Fruit fly (Drosophila melanogaster) whole organism: ENCODE data around the gene CG11951.

Source experiments
- CG8478 ChIP-seq: fragments of >200 bp; optimal IDR thresholded peaks from 2 replicates; lab custom pipeline; 2018; ENCODE audit warnings: inconsistent platforms
- Dll ChIP-seq: fragments of >200 bp; optimal IDR thresholded peaks from 2 replicates; lab custom pipeline; 2017
- EcR ChIP-seq, 2 experiments: fragments of >200 bp; optimal IDR thresholded peaks; 2 replicates each; lab custom pipeline; 2017; ENCODE audit warnings: missing biosample characterization in 2 of 2, missing genetic modification characterization in 2 of 2, missing genetic modification reagents in 2 of 2
- pan ChIP-seq: fragments of >200 bp; optimal IDR thresholded peaks from 2 replicates; lab custom pipeline; 2017
- psq ChIP-seq: fragments of >200 bp; optimal IDR thresholded peaks from 2 replicates; lab custom pipeline; 2017
- usp ChIP-seq: fragments of >200 bp; optimal IDR thresholded peaks from 2 replicates; lab custom pipeline; 2017; ENCODE audit warnings: missing biosample characterization, missing genetic modification characterization, mixed read lengths

The CG11951 gene

DNA sequence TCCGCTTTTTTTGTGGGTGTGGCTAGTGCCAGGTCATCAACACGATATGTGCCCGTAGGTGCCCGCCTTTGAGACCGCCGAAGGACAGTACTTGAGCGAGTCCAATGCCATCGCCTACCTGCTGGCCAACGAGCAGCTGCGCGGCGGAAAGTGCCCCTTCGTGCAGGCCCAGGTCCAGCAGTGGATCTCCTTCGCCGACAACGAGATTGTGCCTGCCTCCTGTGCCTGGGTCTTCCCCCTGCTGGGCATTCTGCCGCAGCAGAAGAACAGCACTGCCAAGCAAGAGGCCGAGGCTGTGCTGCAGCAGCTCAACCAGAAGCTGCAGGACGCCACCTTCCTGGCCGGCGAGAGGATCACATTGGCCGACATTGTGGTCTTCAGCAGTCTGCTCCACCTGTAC, 17.9 kb downstream of the CG11951 start:
- no peak for TF ChIP-seq EcR (GFP tag; optimal IDR thresholded peaks at IDR 0.05; lab: Kevin White, UChicago)
- no peak for TF ChIP-seq Dll (lab: Kevin White, UChicago)
- no peak for TF ChIP-seq usp (GFP tag; lab: Kevin White, UChicago)

DNA sequence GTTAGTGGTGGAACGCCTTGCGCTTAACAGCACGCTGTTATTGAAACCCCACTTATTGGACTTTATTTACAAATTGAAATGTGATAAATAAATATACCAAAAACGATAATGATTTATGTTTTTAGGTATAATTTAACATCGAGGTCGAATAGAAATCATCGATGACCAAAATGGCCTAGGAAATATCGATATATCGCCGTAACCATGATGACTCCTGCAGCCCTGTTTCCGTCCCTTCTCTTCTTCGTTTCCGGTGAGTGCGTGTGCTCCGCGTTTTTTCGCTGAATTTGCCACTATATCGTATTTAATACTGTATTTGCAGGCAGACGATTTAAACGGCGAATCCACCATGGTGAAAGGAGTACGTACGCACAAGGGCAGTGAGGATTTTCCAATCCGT, 18.6 kb downstream of the CG11951 start, which contains the start of gene eEF1gamma:
TSS of gene eEF1gamma (plus strand) at position 225 of the 400 bp plus-strand sequence.
- TF ChIP-seq EcR (GFP tag; optimal IDR thresholded peaks at IDR 0.05; lab: Kevin White, UChicago) (no peak), usp (GFP tag; lab: Kevin White, UChicago) (no peak), psq (lab: Kevin White, UChicago) (no peak), pan (lab: Kevin White, UChicago) (no peak), CG8478 (lab: Kevin White, UChicago) (no peak), Dll (lab: Kevin White, UChicago) (no peak)

DNA sequence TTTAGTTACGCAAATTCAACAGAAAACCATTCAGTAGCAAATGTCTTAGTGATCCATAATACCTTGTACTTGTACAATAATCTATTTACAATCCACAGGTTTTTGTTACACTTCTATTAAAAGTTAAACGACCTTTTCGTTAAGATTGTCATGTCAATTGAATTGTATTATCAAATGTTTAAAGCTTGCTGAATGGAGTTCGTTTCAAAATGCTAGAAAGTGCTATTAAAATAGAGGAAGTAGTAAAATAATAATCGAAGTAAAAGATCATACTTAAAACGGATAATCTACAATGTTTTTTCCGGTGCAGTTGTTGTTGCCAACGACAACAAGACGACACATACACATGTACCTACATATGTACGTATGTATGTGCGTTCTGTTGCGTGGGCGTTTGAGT, 20.5 kb downstream of the CG11951 start:
- TF ChIP-seq Dll (lab: Kevin White, UChicago) (no peak), usp (GFP tag; lab: Kevin White, UChicago) (no peak), CG8478 (lab: Kevin White, UChicago) (no peak), EcR (GFP tag; optimal IDR thresholded peaks at IDR 0.05; lab: Kevin White, UChicago) (no peak), pan (lab: Kevin White, UChicago) (no peak)

DNA sequence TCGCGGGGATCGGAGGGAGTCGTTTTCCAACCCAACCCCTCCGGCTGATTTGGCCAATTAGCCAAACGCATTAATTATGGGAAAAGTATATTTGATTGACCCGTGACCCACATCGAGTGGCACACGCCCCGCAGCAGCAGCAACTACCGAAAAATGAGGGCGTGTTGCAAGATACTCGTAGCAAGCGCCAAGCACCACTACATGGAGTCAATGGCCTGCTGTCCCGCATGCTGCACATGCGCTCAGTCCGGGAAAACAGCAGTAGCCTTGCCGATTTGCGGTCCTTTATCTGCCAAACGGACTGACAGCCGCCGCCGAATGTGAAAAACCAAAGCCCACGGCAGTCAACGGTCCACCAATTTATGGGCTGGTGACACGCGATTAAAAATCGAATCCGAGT, 21.2 kb downstream of the CG11951 start:
- TF ChIP-seq Dll (lab: Kevin White, UChicago) = no peak

DNA sequence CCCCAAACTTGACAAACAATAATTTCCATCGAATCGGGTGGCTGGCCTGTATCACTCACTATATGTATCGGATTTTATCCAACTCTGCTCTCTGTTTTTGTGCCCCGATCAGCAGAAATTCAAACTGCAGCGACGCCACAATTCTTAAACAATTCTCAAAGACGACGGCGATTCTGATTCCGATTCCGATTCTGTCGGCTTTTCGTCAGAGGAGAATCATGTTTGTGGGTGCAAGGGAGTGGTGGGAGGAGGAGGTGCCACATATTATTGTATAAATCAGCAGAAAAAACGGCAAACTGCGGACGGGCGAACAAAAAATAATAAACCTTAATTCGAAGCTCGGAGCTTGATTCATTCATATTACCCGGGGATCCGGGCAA, 22.0 kb downstream of the CG11951 start:
- TF ChIP-seq Dll (lab: Kevin White, UChicago) (no peak), usp (GFP tag; lab: Kevin White, UChicago) (no peak), CG8478 (lab: Kevin White, UChicago) (no peak), psq (lab: Kevin White, UChicago) (no peak), pan (lab: Kevin White, UChicago) (no peak), EcR (GFP tag; optimal IDR thresholded peaks at IDR 0.05; lab: Kevin White, UChicago) (no peak)

DNA sequence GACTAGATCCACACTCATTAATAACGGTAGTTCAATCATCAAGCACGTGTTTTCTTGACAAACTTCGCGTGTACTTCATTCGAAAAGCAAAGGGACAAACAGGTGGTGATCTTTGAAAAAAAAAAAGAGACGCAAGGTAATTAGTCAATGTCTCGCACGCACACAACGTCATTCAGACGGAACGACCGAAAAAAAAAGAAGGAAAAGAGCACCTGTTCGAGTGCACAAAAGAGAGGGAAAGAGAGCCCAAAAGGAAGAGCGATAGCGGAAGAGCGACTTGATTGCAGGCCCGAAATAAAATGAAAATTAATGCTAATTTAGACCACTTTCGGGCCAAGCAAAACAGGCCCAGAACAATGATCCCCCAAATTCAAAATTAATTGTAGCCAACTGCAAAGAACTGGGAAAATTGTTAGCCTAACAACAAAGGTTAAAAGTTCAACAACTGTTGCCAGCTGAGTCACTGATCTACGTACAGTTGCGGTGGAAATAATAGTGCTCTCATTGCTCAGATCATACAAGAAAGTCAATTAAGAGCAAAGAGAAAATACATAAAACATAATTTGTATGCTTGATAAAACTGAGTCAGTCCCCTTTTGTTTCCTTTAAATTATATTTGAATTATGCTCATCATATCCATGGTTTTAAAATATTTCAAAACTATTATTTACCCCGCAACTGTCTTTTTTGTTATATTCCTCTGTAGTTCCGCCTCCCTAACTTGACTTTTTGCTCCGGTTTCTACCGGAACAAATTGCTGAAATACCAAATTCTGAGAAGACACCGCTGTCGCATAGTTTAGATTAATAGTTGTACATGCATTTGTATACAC, 22.7 kb downstream of the CG11951 start:
- no peak for TF ChIP-seq pan (lab: Kevin White, UChicago)
- TF ChIP-seq Dll (lab: Kevin White, UChicago) = no peak
- no peak for TF ChIP-seq CG8478 (lab: Kevin White, UChicago)
- TF ChIP-seq psq (lab: Kevin White, UChicago) = no peak
- no peak for TF ChIP-seq usp (GFP tag; lab: Kevin White, UChicago)
- TF ChIP-seq EcR (GFP tag; optimal IDR thresholded peaks at IDR 0.05; lab: Kevin White, UChicago) = no peak

DNA sequence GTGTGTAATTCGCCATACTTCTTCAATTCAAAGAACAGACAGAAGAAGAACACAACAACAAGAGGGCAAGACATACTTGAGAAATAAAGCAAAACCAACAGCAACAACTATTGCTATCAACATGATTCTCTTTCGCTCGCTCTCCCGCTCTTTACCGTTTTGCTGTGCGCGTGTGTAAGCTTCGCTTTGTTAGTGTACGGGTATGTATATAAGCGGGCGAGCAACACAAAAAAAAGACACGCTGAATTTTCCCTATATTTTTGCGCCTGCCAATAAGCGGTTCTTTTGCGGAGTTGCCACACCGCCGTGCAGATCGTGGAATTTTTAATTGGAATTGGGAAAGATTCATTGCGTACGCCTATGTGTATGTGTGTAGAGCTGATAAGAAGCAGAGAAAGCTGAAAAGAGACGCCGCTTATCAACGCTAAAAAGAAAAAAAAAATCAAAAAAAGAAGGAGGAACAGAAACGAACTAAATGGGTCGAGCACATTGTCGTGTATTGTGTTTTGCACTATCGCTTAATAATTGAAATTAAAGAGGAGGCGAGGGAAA, 23.5 kb downstream of the CG11951 start:
- TF ChIP-seq psq (lab: Kevin White, UChicago) = no peak
- TF ChIP-seq Dll (lab: Kevin White, UChicago) = no peak

DNA sequence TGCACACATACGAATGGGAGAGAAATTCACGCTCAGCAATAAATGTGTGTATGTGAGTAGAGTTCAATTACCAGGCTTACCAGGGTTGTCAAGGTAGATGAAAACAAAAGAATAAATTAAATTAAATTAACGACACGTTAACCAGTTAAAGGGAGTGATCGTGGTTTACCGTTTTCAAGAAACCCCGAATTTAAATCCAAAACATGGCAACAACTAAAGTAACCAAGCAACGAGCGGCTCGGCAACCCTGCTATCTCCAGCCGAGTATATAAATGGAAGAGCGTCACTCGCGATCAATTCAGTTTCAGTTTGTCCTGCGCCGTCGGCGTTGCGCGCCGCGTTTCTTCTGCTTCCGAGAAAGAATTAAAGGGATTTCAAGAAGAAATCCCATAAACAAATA, 24.3 kb downstream of the CG11951 start:
- peak; percentile 51 for TF ChIP-seq Dll (lab: Kevin White, UChicago)
- peak in 1 of 2 experiments; percentile 90 for TF ChIP-seq EcR (GFP tag; optimal IDR thresholded peaks at IDR 0.05; lab: Kevin White, UChicago)
- no peak for TF ChIP-seq pan (lab: Kevin White, UChicago)

DNA sequence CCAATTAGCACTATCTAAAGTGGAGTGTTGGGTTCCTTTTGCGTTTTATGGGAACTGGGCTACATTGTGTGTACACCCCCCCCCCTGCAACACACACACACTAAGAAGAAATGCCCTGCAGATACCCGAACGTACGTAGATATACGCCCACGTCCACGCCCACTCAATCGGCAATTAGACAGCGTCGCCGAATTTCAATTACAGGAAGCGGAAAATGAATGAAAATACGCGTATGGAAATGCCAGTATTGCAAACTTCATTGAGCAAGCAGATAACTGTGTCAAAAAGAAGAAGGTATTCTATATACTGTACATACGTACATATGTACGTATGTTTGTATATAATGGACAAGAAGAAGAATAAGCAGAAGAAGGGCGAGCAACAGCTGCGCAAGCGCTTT, 25.1 kb downstream of the CG11951 start:
- TF ChIP-seq pan (lab: Kevin White, UChicago) = no peak
- TF ChIP-seq psq (lab: Kevin White, UChicago) = no peak
- no peak for TF ChIP-seq Dll (lab: Kevin White, UChicago)
- no peak for TF ChIP-seq EcR (GFP tag; optimal IDR thresholded peaks at IDR 0.05; lab: Kevin White, UChicago)
- TF ChIP-seq CG8478 (lab: Kevin White, UChicago) = no peak
- TF ChIP-seq usp (GFP tag; lab: Kevin White, UChicago) = no peak

DNA sequence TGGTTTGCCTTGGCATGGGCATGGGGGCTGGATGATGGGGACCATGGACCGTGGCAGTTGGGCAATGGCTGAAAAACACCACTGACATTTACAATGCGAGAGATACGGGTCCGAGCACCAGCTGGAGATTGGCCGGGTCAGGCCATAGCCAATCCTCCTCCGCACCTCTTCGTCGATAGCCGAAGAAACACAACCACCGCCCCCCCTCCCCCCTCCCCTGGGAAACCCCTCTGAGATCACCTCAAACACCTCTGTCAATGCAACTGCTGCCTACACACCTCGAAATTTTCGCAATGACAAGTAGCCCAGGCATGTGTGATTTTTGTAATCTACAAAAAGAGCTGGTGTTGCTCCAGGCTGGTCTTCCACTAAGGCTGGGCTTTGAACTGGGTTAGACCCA, 26.0 kb downstream of the CG11951 start:
- no peak for TF ChIP-seq CG8478 (lab: Kevin White, UChicago)
- no peak for TF ChIP-seq pan (lab: Kevin White, UChicago)
- no peak for TF ChIP-seq usp (GFP tag; lab: Kevin White, UChicago)
- TF ChIP-seq Dll (lab: Kevin White, UChicago) = no peak
- TF ChIP-seq EcR (GFP tag; optimal IDR thresholded peaks at IDR 0.05; lab: Kevin White, UChicago) = no peak
- TF ChIP-seq psq (lab: Kevin White, UChicago) = no peak

DNA sequence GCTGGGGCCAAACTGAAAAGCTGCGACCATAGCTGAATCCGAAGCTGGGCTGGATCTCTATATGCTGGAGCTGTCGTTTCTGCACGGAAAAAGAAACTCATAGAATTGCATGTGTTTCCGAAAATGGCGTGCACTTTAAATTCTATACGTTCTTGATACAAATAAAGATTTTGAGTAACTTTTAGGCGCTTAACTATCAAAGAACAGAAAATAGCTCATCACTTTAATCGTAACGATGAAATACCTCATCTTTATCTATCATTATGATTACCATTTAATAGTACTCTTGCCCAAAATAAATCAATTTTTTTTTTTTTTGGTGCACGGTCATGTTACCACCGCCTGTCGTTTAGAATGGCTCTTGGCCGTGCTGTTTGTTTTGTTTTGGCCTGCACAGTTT, 26.8 kb downstream of the CG11951 start:
- no peak for TF ChIP-seq psq (lab: Kevin White, UChicago)
- TF ChIP-seq pan (lab: Kevin White, UChicago) = no peak
- TF ChIP-seq EcR (GFP tag; optimal IDR thresholded peaks at IDR 0.05; lab: Kevin White, UChicago) = no peak
- no peak for TF ChIP-seq Dll (lab: Kevin White, UChicago)
- TF ChIP-seq usp (GFP tag; lab: Kevin White, UChicago) = no peak
- TF ChIP-seq CG8478 (lab: Kevin White, UChicago) = no peak
